Fruit fly (Drosophila melanogaster) whole organism, embryonic: ENCODE measurements around the gene Invadolysin.
A peak's percentile ranks its signal among the peaks of the same experiment; 100 is the strongest.

Source experiments
- Abd-B ChIP-seq: fragments of 200-800 bp; sonication (Bioruptor generic); optimal IDR thresholded peaks from 2 replicates; lab custom pipeline; 2018; ENCODE audit warnings: missing biosample characterization, mild to moderate bottlenecking, missing genetic modification characterization, moderate library complexity
- C15 ChIP-seq: fragments of 200-800 bp; sonication (Bioruptor generic); IDR thresholded peaks from 3 replicates; pipeline ENCODE4 v1.3.6; 2022; ENCODE audit warnings: missing biosample characterization, missing genetic modification characterization
- CG10462 ChIP-seq: fragments of 200-800 bp; sonication (Bioruptor generic); optimal IDR thresholded peaks from 2 replicates; lab custom pipeline; 2016; ENCODE audit warnings: missing biosample characterization, missing genetic modification characterization
- CG11085 ChIP-seq: fragments of 200-800 bp; sonication (Bioruptor generic); IDR thresholded peaks from 2 replicates; pipeline ENCODE4 v1.3.6; 2022; ENCODE audit warnings: missing biosample characterization, missing genetic modification characterization
- CG11093 ChIP-seq: fragments of 200-800 bp; sonication (Bioruptor generic); IDR thresholded peaks from 3 replicates; pipeline ENCODE4 v1.3.6; 2022; ENCODE audit warnings: missing biosample characterization, missing genetic modification characterization
- CG11696 ChIP-seq: fragments of 200-800 bp; sonication (Bioruptor generic); IDR thresholded peaks from 2 replicates; pipeline ENCODE4 v1.3.6; 2022; ENCODE audit warnings: missing biosample characterization, missing genetic modification characterization
- CG15696 ChIP-seq: fragments of 200-800 bp; sonication (Bioruptor generic); optimal IDR thresholded peaks from 2 replicates; lab custom pipeline; 2019; ENCODE audit warnings: missing biosample characterization, mild to moderate bottlenecking, missing genetic modification characterization, moderate library complexity
- CG18011 ChIP-seq: fragments of 200-800 bp; sonication (Bioruptor generic); optimal IDR thresholded peaks from 2 replicates; lab custom pipeline; 2017; ENCODE audit warnings: missing biosample characterization, missing genetic modification characterization, mild to moderate bottlenecking, moderate library complexity, missing genotype
- CG18619 ChIP-seq: fragments of 200-800 bp; sonication (Bioruptor generic); optimal IDR thresholded peaks from 3 replicates; lab custom pipeline; 2017; ENCODE audit warnings: missing biosample characterization, mild to moderate bottlenecking, missing genetic modification characterization
- CG2889 ChIP-seq: fragments of 200-800 bp; sonication (Bioruptor generic); IDR thresholded peaks from 3 replicates; pipeline ENCODE4 v1.3.6; 2022; ENCODE audit warnings: missing biosample characterization, missing genetic modification characterization
- CG33557 ChIP-seq: fragments of 200-800 bp; sonication (Bioruptor generic); optimal IDR thresholded peaks from 2 replicates; lab custom pipeline; 2019; ENCODE audit warnings: missing biosample characterization, mild to moderate bottlenecking, missing genetic modification characterization, moderate library complexity
- CG43689 ChIP-seq: fragments of 200-800 bp; sonication (Bioruptor generic); IDR thresholded peaks from 2 replicates; pipeline ENCODE4 v1.3.6; 2022; ENCODE audit warnings: missing biosample characterization, missing genetic modification characterization
- CG4707 ChIP-seq: fragments of 200-800 bp; sonication (Bioruptor generic); optimal IDR thresholded peaks from 2 replicates; lab custom pipeline; 2018; ENCODE audit warnings: missing biosample characterization, mild to moderate bottlenecking, missing genetic modification characterization, moderate library complexity
- CG4730 ChIP-seq: fragments of 200-800 bp; sonication (Bioruptor generic); IDR thresholded peaks from 2 replicates; pipeline ENCODE4 v1.3.6; 2022; ENCODE audit warnings: missing biosample characterization, missing genetic modification characterization
- CG6254 ChIP-seq: fragments of 200-800 bp; sonication (Bioruptor generic); optimal IDR thresholded peaks from 3 replicates; lab custom pipeline; 2017; ENCODE audit warnings: mild to moderate bottlenecking, missing biosample characterization, missing genetic modification reagents, missing genetic modification characterization
- CG6272 ChIP-seq: fragments of 200-800 bp; sonication (Bioruptor generic); IDR thresholded peaks from 2 replicates; pipeline ENCODE4 v1.3.6; 2022; ENCODE audit warnings: missing biosample characterization, missing genetic modification characterization
- CG6813 ChIP-seq: fragments of 200-800 bp; sonication (Bioruptor generic); optimal IDR thresholded peaks from 2 replicates; lab custom pipeline; 2017; ENCODE audit warnings: missing biosample characterization, missing genetic modification characterization, mild to moderate bottlenecking, moderate library complexity, missing genetic modification reagents
- CG7745 ChIP-seq: fragments of 200-800 bp; sonication (Bioruptor generic); optimal IDR thresholded peaks from 2 replicates; lab custom pipeline; 2018; ENCODE audit warnings: missing biosample characterization, mild to moderate bottlenecking, missing genetic modification characterization, moderate library complexity
- CG7987 ChIP-seq: fragments of 200-800 bp; sonication (Bioruptor generic); optimal IDR thresholded peaks from 2 replicates; lab custom pipeline; 2018; ENCODE audit warnings: missing biosample characterization, mild to moderate bottlenecking, missing genetic modification characterization, moderate library complexity
- CG8359 ChIP-seq: fragments of 200-800 bp; sonication (Bioruptor generic); optimal IDR thresholded peaks from 2 replicates; lab custom pipeline; 2017; ENCODE audit warnings: missing biosample characterization, mild to moderate bottlenecking, missing genetic modification characterization, borderline replicate concordance
- CG9727 ChIP-seq: fragments of 200-800 bp; sonication (Bioruptor generic); optimal IDR thresholded peaks from 3 replicates; lab custom pipeline; 2017; ENCODE audit warnings: missing biosample characterization, mild to moderate bottlenecking, missing genetic modification characterization
- CG9817 ChIP-seq: fragments of 200-800 bp; sonication (Bioruptor generic); optimal IDR thresholded peaks from 2 replicates; lab custom pipeline; 2018; ENCODE audit warnings: missing biosample characterization, mild to moderate bottlenecking, missing genetic modification characterization, moderate library complexity
- Camta ChIP-seq: fragments of 200-800 bp; sonication (Bioruptor generic); optimal IDR thresholded peaks from 2 replicates; lab custom pipeline; 2016; ENCODE audit warnings: missing biosample characterization, missing genetic modification characterization
- Dek ChIP-seq: fragments of 200-800 bp; sonication (Bioruptor generic); optimal IDR thresholded peaks from 3 replicates; lab custom pipeline; 2019; ENCODE audit warnings: missing biosample characterization, mild to moderate bottlenecking, missing genetic modification characterization, moderate library complexity
- Dll ChIP-seq: fragments of 200-800 bp; sonication (Bioruptor generic); IDR thresholded peaks from 4 replicates; pipeline ENCODE4 v1.3.6; 2022; ENCODE audit warnings: missing biosample characterization, missing genetic modification characterization; ENCODE audit not compliant: partially characterized antibody
- Doc3 ChIP-seq: fragments of 200-800 bp; sonication (Bioruptor generic); IDR thresholded peaks from 3 replicates; pipeline ENCODE4 v1.3.6; 2022; ENCODE audit warnings: missing biosample characterization, missing genetic modification characterization; ENCODE audit not compliant: partially characterized antibody
- Dp ChIP-seq: fragments of 200-800 bp; sonication (Bioruptor generic); optimal IDR thresholded peaks from 2 replicates; lab custom pipeline; 2018; ENCODE audit warnings: missing biosample characterization, mild to moderate bottlenecking, missing genetic modification characterization, moderate library complexity
- Gsc ChIP-seq: fragments of 200-800 bp; sonication (Bioruptor generic); IDR thresholded peaks from 2 replicates; pipeline ENCODE4 v1.3.6; 2022; ENCODE audit warnings: missing biosample characterization, missing genetic modification characterization
- HHEX ChIP-seq: fragments of 200-800 bp; sonication (Bioruptor generic); optimal IDR thresholded peaks from 3 replicates; lab custom pipeline; 2017; ENCODE audit warnings: missing biosample characterization, mild to moderate bottlenecking, missing genetic modification characterization, missing genetic modification reagents
- Hr51 ChIP-seq, 2 experiments: fragments of 200-800 bp; sonication (Bioruptor generic); optimal IDR thresholded peaks; 2 replicates in 1 of 2; 3 replicates in 1 of 2; lab custom pipeline; 2016 to 2018; ENCODE audit warnings: missing biosample characterization in 2 of 2, missing genetic modification characterization in 2 of 2, mild to moderate bottlenecking in 1 of 2, moderate library complexity in 1 of 2
- Jarid2 ChIP-seq: fragments of 200-800 bp; sonication (Bioruptor generic); optimal IDR thresholded peaks from 3 replicates; lab custom pipeline; 2017; ENCODE audit warnings: mild to moderate bottlenecking, missing biosample characterization, missing genetic modification reagents, missing genetic modification characterization
- Kr ChIP-seq: fragments of 200-800 bp; sonication (Bioruptor generic); optimal IDR thresholded peaks from 2 replicates; lab custom pipeline; 2017; ENCODE audit warnings: missing biosample characterization, mild to moderate bottlenecking, missing genetic modification characterization
- Pdp1 ChIP-seq, 2 experiments: fragments of 200-800 bp; sonication (Bioruptor generic); optimal IDR thresholded peaks; 3 replicates each; lab custom pipeline; 2016; ENCODE audit warnings: missing biosample characterization in 2 of 2, missing genetic modification characterization in 2 of 2, mild to moderate bottlenecking in 1 of 2, moderate library complexity in 1 of 2
- TFAM ChIP-seq: fragments of 200-800 bp; sonication (Bioruptor generic); optimal IDR thresholded peaks from 2 replicates; lab custom pipeline; 2017; ENCODE audit warnings: missing biosample characterization, missing genetic modification characterization, inconsistent platforms
- ash1 ChIP-seq: fragments of 200-800 bp; sonication (Bioruptor generic); optimal IDR thresholded peaks from 2 replicates; lab custom pipeline; 2018; ENCODE audit warnings: missing biosample characterization, mild to moderate bottlenecking, missing genetic modification characterization
- ato ChIP-seq: fragments of 200-800 bp; sonication (Bioruptor generic); IDR thresholded peaks from 2 replicates; pipeline ENCODE4 v1.3.6; 2022; ENCODE audit warnings: missing biosample characterization, missing genetic modification characterization; ENCODE audit not compliant: partially characterized antibody
- bbx ChIP-seq: fragments of 200-800 bp; sonication (Bioruptor generic); IDR thresholded peaks from 2 replicates; pipeline ENCODE4 v1.3.6; 2022; ENCODE audit warnings: missing biosample characterization, missing genetic modification characterization; ENCODE audit not compliant: partially characterized antibody
- btn ChIP-seq: fragments of 200-800 bp; sonication (Bioruptor generic); optimal IDR thresholded peaks from 2 replicates; lab custom pipeline; 2016; ENCODE audit warnings: missing biosample characterization, missing genetic modification characterization
- chif ChIP-seq, 2 experiments: fragments of 200-800 bp; sonication (Bioruptor generic); optimal IDR thresholded peaks; 3 replicates each; lab custom pipeline; 2016; ENCODE audit warnings: missing biosample characterization in 2 of 2, missing genetic modification characterization in 2 of 2
- chn ChIP-seq: fragments of 200-800 bp; sonication (Bioruptor generic); optimal IDR thresholded peaks from 2 replicates; lab custom pipeline; 2016; ENCODE audit warnings: missing biosample characterization, missing genetic modification characterization
- danr ChIP-seq: fragments of 200-800 bp; sonication (Bioruptor generic); IDR thresholded peaks from 2 replicates; pipeline ENCODE4 v1.3.6; 2022; ENCODE audit warnings: missing biosample characterization, missing genetic modification characterization
- en ChIP-seq: fragments of 200-800 bp; sonication (Bioruptor generic); optimal IDR thresholded peaks from 2 replicates; lab custom pipeline; 2016; ENCODE audit warnings: missing biosample characterization, missing genetic modification characterization
- esg ChIP-seq: fragments of 200-800 bp; sonication (Bioruptor generic); conservative IDR thresholded peaks from 2 replicates; pipeline ENCODE4 v1.3.6; 2022; ENCODE audit warnings: missing biosample characterization, missing genetic modification characterization
- grn ChIP-seq: fragments of 200-800 bp; sonication (Bioruptor generic); optimal IDR thresholded peaks from 3 replicates; lab custom pipeline; 2017; ENCODE audit warnings: missing biosample characterization, missing genetic modification characterization
- gsb ChIP-seq: fragments of 200-800 bp; sonication (Bioruptor generic); IDR thresholded peaks from 2 replicates; pipeline ENCODE4 v1.3.6; 2022; ENCODE audit warnings: missing biosample characterization, missing genetic modification characterization
- ken ChIP-seq: fragments of 200-800 bp; sonication (Bioruptor generic); IDR thresholded peaks from 3 replicates; pipeline ENCODE4 v1.3.6; 2022; ENCODE audit warnings: missing biosample characterization, missing genetic modification characterization
- sens-2 ChIP-seq: fragments of 200-800 bp; sonication (Bioruptor generic); IDR thresholded peaks from 2 replicates; pipeline ENCODE4 v1.3.6; 2022; ENCODE audit warnings: missing biosample characterization, missing genetic modification characterization
- shn ChIP-seq: fragments of 200-800 bp; sonication (Bioruptor generic); optimal IDR thresholded peaks from 3 replicates; lab custom pipeline; 2016; ENCODE audit warnings: missing biosample characterization, missing genetic modification characterization
- sna ChIP-seq: fragments of 200-800 bp; sonication (Bioruptor generic); IDR thresholded peaks from 2 replicates; pipeline ENCODE4 v1.3.6; 2022; ENCODE audit warnings: missing biosample characterization, missing genetic modification characterization; ENCODE audit not compliant: partially characterized antibody
- wdn ChIP-seq: fragments of 200-800 bp; sonication (Bioruptor generic); IDR thresholded peaks from 2 replicates; pipeline ENCODE4 v1.3.6; 2022; ENCODE audit warnings: missing biosample characterization, missing genetic modification characterization
- zf30C ChIP-seq: fragments of 200-800 bp; sonication (Bioruptor generic); optimal IDR thresholded peaks from 3 replicates; lab custom pipeline; 2018; ENCODE audit warnings: missing biosample characterization, mild to moderate bottlenecking, missing genetic modification characterization

Invadolysin gene

DNA sequence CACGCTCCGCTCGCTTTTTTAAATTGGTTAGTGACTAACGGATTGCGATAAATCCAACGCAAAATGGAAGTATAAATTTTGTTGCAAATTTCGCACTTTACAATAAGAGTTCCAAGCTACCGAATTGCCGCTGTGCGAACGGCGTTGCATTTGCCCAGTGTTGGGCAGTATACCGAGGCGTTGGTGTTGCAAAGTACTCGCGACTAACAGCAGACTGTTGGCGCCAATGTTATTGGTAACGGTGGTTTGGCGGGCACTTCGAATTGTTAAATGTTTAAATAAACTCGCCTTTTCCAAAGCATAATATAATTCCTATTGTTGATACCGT is 10.2 kb upstream of the Invadolysin start (continued):
- TF ChIP-seq CG18011: peak; percentile 0
- TF ChIP-seq Pdp1 (GFP tag; optimal IDR thresholded peaks at IDR 0.05; lab: Kevin White, UChicago): peak in 1 of 2 experiments; percentile 42
- TF ChIP-seq Dp: peak; percentile 93
- no peak; the same call in 1 of the 2 replicates for TF ChIP-seq sna
- no peak for TF ChIP-seq CG7745 (tag; lab: Kevin White, UChicago)
- no peak for TF ChIP-seq CG43689 (GFP tag; lab: Robert Waterston, UW)
- TF ChIP-seq chn (GFP tag; lab: Kevin White, UChicago): peak; percentile 10
- TF ChIP-seq CG9817 (tag; lab: Kevin White, UChicago): peak; percentile 18
- TF ChIP-seq CG2889 (GFP tag; lab: Robert Waterston, UW): no peak
- no peak for TF ChIP-seq CG6254 (GFP tag; lab: Kevin White, UChicago)
- TF ChIP-seq CG11093 (GFP tag; lab: Robert Waterston, UW): no peak
- no peak for TF ChIP-seq Camta
- TF ChIP-seq CG11696 (GFP tag; lab: Robert Waterston, UW): no peak
- no peak for TF ChIP-seq CG4730
- TF ChIP-seq CG8359 (GFP tag; lab: Kevin White, UChicago): no peak
- no peak for TF ChIP-seq danr (GFP tag; lab: Robert Waterston, UW)
- TF ChIP-seq wdn (GFP tag; lab: Robert Waterston, UW): no peak
- TF ChIP-seq Dek (tag; lab: Kevin White, UChicago): no peak
- TF ChIP-seq CG7987 (GFP tag; lab: Kevin White, UChicago): peak; percentile 57
- TF ChIP-seq CG6272 (GFP tag; lab: Robert Waterston, UW): no peak
- no peak for TF ChIP-seq esg (GFP tag; lab: Robert Waterston, UW)
- no peak for TF ChIP-seq ato (GFP tag; lab: Robert Waterston, UW)
- no peak for TF ChIP-seq en (GFP tag; lab: Kevin White, UChicago)
- no peak for TF ChIP-seq HHEX (GFP tag; lab: Kevin White, UChicago)
- TF ChIP-seq zf30C (GFP tag; lab: Kevin White, UChicago): no peak
- TF ChIP-seq chif (GFP tag; optimal IDR thresholded peaks at IDR 0.05; lab: Kevin White, UChicago): no peak
- no peak for TF ChIP-seq CG9727
- TF ChIP-seq CG6813 (GFP tag; lab: Kevin White, UChicago): no peak
- no peak for TF ChIP-seq CG18619 (GFP tag; lab: Kevin White, UChicago)
- TF ChIP-seq Jarid2 (GFP tag; lab: Kevin White, UChicago): no peak
- TF ChIP-seq CG10462 (GFP tag; lab: Kevin White, UChicago): no peak
- no peak for TF ChIP-seq Dll (GFP tag; lab: Robert Waterston, UW)
- no peak for TF ChIP-seq gsb (GFP tag; lab: Robert Waterston, UW)
- TF ChIP-seq Kr: no peak
- TF ChIP-seq CG15696 (tag; lab: Kevin White, UChicago): no peak
- no peak for TF ChIP-seq ash1 (GFP tag; lab: Kevin White, UChicago)
- TF ChIP-seq Gsc (GFP tag; lab: Robert Waterston, UW): no peak
- TF ChIP-seq bbx (GFP tag; lab: Robert Waterston, UW): peak; percentile 51; the same call in 1 of the 2 replicates
- TF ChIP-seq C15 (GFP tag; lab: Robert Waterston, UW): no peak
- TF ChIP-seq grn (GFP tag; lab: Kevin White, UChicago): no peak
- no peak for TF ChIP-seq CG11085 (GFP tag; lab: Robert Waterston, UW)
- TF ChIP-seq Abd-B (GFP tag; lab: Kevin White, UChicago): no peak
- TF ChIP-seq Hr51 (GFP tag; optimal IDR thresholded peaks at IDR 0.05; lab: Kevin White, UChicago): peak in 1 of 2 experiments; percentile 34
- peak; percentile 44; the same call in 1 of the 3 replicates for TF ChIP-seq ken
- TF ChIP-seq sens-2 (GFP tag; lab: Robert Waterston, UW): no peak
- TF ChIP-seq Doc3 (GFP tag; lab: Robert Waterston, UW): no peak
- no peak for TF ChIP-seq btn
- no peak for TF ChIP-seq shn
- TF ChIP-seq CG4707: no peak
- no peak for TF ChIP-seq TFAM (GFP tag; lab: Kevin White, UChicago)
- TF ChIP-seq CG33557 (GFP tag; lab: Kevin White, UChicago): no peak
